Fruit fly (Drosophila melanogaster) whole organism, wandering third instar larva: Measurements from ENCODE around the gene CG14015.

Source experiments
- Abd-B ChIP-seq: fragments of >200 bp; optimal IDR thresholded peaks from 2 replicates; lab custom pipeline; 2017; ENCODE audit warnings: missing biosample characterization, missing genetic modification characterization
- Rel ChIP-seq, 2 experiments: fragments of 200-800 bp; sonication (Bioruptor generic) in 1 of 2; optimal IDR thresholded peaks; 2 replicates in 1 of 2; 3 replicates in 1 of 2; lab custom pipeline; 2016 to 2019; ENCODE audit warnings: mild to moderate bottlenecking in 2 of 2, missing biosample characterization in 2 of 2, missing genetic modification characterization in 2 of 2, moderate library complexity in 1 of 2
- psq ChIP-seq: fragments of 200-800 bp; sonication (Bioruptor generic); optimal IDR thresholded peaks from 3 replicates; lab custom pipeline; 2017; ENCODE audit warnings: missing biosample characterization, mild to moderate bottlenecking, missing genetic modification characterization, moderate library complexity

- no peak for TF ChIP-seq Abd-B (GFP tag; lab: Kevin White, UChicago)
- no peak for TF ChIP-seq psq
- TF ChIP-seq Rel (GFP tag; optimal IDR thresholded peaks at IDR 0.05; lab: Kevin White, UChicago) = no peak
- no peak for TF ChIP-seq Rel (tag; optimal IDR thresholded peaks at IDR 0.05; lab: Kevin White, UChicago)
Measured at dm6 chr2L:5526738-5527137, 12.3 kb downstream of the CG14015 start, which contains the start of gene Cox11.
